Fruit fly (Drosophila melanogaster) whole organism, embryonic: ENCODE data around the gene CG11598.

Source experiments
- Abd-B ChIP-seq: fragments of 200-800 bp; sonication (Bioruptor generic); optimal IDR thresholded peaks from 2 replicates; lab custom pipeline; 2018; ENCODE audit warnings: missing biosample characterization, mild to moderate bottlenecking, missing genetic modification characterization, moderate library complexity
- Bgb ChIP-seq: fragments of 200-800 bp; sonication (Bioruptor generic); IDR thresholded peaks from 2 replicates; pipeline ENCODE4 v1.3.6; 2022; ENCODE audit warnings: missing biosample characterization, missing genetic modification characterization; ENCODE audit not compliant: partially characterized antibody
- CG1024 ChIP-seq: fragments of 200-800 bp; sonication (Bioruptor generic); IDR thresholded peaks from 2 replicates; pipeline ENCODE4 v1.3.6; 2022; ENCODE audit warnings: missing biosample characterization, missing genetic modification characterization
- CG11696 ChIP-seq: fragments of 200-800 bp; sonication (Bioruptor generic); IDR thresholded peaks from 2 replicates; pipeline ENCODE4 v1.3.6; 2022; ENCODE audit warnings: missing biosample characterization, missing genetic modification characterization
- CG12236 ChIP-seq: fragments of 200-800 bp; sonication (Bioruptor generic); optimal IDR thresholded peaks from 2 replicates; lab custom pipeline; 2016; ENCODE audit warnings: missing biosample characterization, missing genetic modification characterization
- CG12391 ChIP-seq: fragments of 200-800 bp; sonication (Bioruptor generic); optimal IDR thresholded peaks from 3 replicates; lab custom pipeline; 2018; ENCODE audit warnings: missing biosample characterization, mild to moderate bottlenecking, missing genetic modification characterization, moderate library complexity
- CG13894 ChIP-seq: fragments of 200-800 bp; sonication (Bioruptor generic); optimal IDR thresholded peaks from 3 replicates; lab custom pipeline; 2018; ENCODE audit warnings: missing biosample characterization, mild to moderate bottlenecking, missing genetic modification characterization, moderate library complexity
- CG14710 ChIP-seq: fragments of 200-800 bp; sonication (Bioruptor generic); optimal IDR thresholded peaks from 3 replicates; lab custom pipeline; 2019; ENCODE audit warnings: missing biosample characterization, mild to moderate bottlenecking, missing genetic modification characterization, moderate library complexity
- CG14860 ChIP-seq: fragments of 200-800 bp; sonication (Bioruptor generic); IDR thresholded peaks from 3 replicates; pipeline ENCODE4 v1.3.6; 2022; ENCODE audit warnings: missing biosample characterization, missing genetic modification characterization; ENCODE audit not compliant: partially characterized antibody
- CG16813 ChIP-seq: fragments of 200-800 bp; sonication (Bioruptor generic); IDR thresholded peaks from 3 replicates; pipeline ENCODE4 v1.3.6; 2022; ENCODE audit warnings: missing biosample characterization, missing genetic modification characterization; ENCODE audit not compliant: partially characterized antibody
- CG17829 ChIP-seq: fragments of 200-800 bp; optimal IDR thresholded peaks from 2 replicates; lab custom pipeline; 2019; ENCODE audit warnings: missing biosample characterization, mild to moderate bottlenecking, missing genetic modification characterization, moderate library complexity
- CG2199 ChIP-seq: fragments of 200-800 bp; sonication (Bioruptor generic); IDR thresholded peaks from 3 replicates; pipeline ENCODE4 v1.3.6; 2022; ENCODE audit warnings: missing biosample characterization, missing genetic modification characterization
- CG31365 ChIP-seq: fragments of 200-800 bp; sonication (Bioruptor generic); optimal IDR thresholded peaks from 2 replicates; lab custom pipeline; 2018; ENCODE audit warnings: missing biosample characterization, mild to moderate bottlenecking, missing genetic modification characterization
- CG42726 ChIP-seq: fragments of 200-800 bp; sonication (Bioruptor generic); IDR thresholded peaks from 2 replicates; pipeline ENCODE4 v1.3.6; 2022; ENCODE audit warnings: missing biosample characterization, missing genetic modification characterization; ENCODE audit not compliant: partially characterized antibody
- CG4282 ChIP-seq: fragments of 200-800 bp; sonication (Bioruptor generic); optimal IDR thresholded peaks from 2 replicates; lab custom pipeline; 2016; ENCODE audit warnings: missing biosample characterization, missing genetic modification characterization
- CG6791 ChIP-seq: fragments of 200-800 bp; sonication (Bioruptor generic); IDR thresholded peaks from 3 replicates; pipeline ENCODE4 v1.3.6; 2022; ENCODE audit warnings: missing biosample characterization, missing genetic modification characterization; ENCODE audit not compliant: partially characterized antibody
- CG7963 ChIP-seq: fragments of 200-800 bp; sonication (Bioruptor generic); IDR thresholded peaks from 3 replicates; pipeline ENCODE4 v1.3.6; 2022; ENCODE audit warnings: missing biosample characterization, missing genetic modification characterization; ENCODE audit not compliant: partially characterized antibody
- CG8290 ChIP-seq, 3 experiments: fragments of 200-800 bp; sonication (Bioruptor generic); optimal IDR thresholded peaks; 2 replicates each; lab custom pipeline; 2016 to 2019; ENCODE audit warnings: missing biosample characterization in 3 of 3, missing genetic modification characterization in 3 of 3, mild to moderate bottlenecking in 2 of 3, moderate library complexity in 1 of 3
- CG9876 ChIP-seq: fragments of 200-800 bp; sonication (Bioruptor generic); optimal IDR thresholded peaks from 2 replicates; lab custom pipeline; 2016; ENCODE audit warnings: missing biosample characterization, missing genetic modification characterization
- CTCF ChIP-seq: fragments of 200-800 bp; sonication (Bioruptor generic); optimal IDR thresholded peaks from 2 replicates; lab custom pipeline; 2017; ENCODE audit warnings: missing biosample characterization, mild to moderate bottlenecking, missing genetic modification characterization, moderate library complexity
- Dfd ChIP-seq, 2 experiments: fragments of >200 bp; optimal IDR thresholded peaks; 2 replicates each; lab custom pipeline; 2017; ENCODE audit warnings: missing biosample characterization in 2 of 2, missing genetic modification characterization in 2 of 2
- Doc2 ChIP-seq: fragments of 200-800 bp; sonication (Bioruptor generic); IDR thresholded peaks from 2 replicates; pipeline ENCODE4 v1.3.6; 2022; ENCODE audit warnings: missing biosample characterization, missing genetic modification characterization
- Eip74EF ChIP-seq, 2 experiments: fragments of 200-800 bp in 1 of 2; fragments of >200 bp in 1 of 2; sonication (Bioruptor generic) in 1 of 2; optimal IDR thresholded peaks; 2 replicates each; lab custom pipeline; 2017 to 2019; ENCODE audit warnings: missing biosample characterization in 2 of 2, missing genetic modification characterization in 2 of 2, mild to moderate bottlenecking in 1 of 2, moderate library complexity in 1 of 2
- Med ChIP-seq: fragments of 200-800 bp; sonication (Bioruptor generic); peaks from one replicate; lab custom pipeline; 2016; ENCODE audit warnings: missing biosample characterization, missing genetic modification characterization, mild to moderate bottlenecking, inconsistent platforms, moderate library complexity
- Nf-YA ChIP-seq: fragments of 200-800 bp; sonication (Bioruptor generic); IDR thresholded peaks from 2 replicates; pipeline ENCODE4 v1.3.6; 2022; ENCODE audit warnings: missing biosample characterization, missing genetic modification characterization
- Opbp ChIP-seq: fragments of 200-800 bp; sonication (Bioruptor generic); IDR thresholded peaks from 3 replicates; pipeline ENCODE4 v1.3.6; 2022; ENCODE audit warnings: missing biosample characterization, missing genetic modification characterization; ENCODE audit not compliant: partially characterized antibody
- Rx ChIP-seq: fragments of 200-800 bp; sonication (Bioruptor generic); IDR thresholded peaks from 2 replicates; pipeline ENCODE4 v1.3.6; 2022; ENCODE audit warnings: missing biosample characterization, missing genetic modification characterization
- Xrp1 ChIP-seq: fragments of 200-800 bp; sonication (Bioruptor generic); IDR thresholded peaks from 2 replicates; pipeline ENCODE4 v1.3.6; 2022; ENCODE audit warnings: missing biosample characterization, missing genetic modification characterization
- aop ChIP-seq: fragments of 200-800 bp; sonication (Bioruptor generic); IDR thresholded peaks from 2 replicates; pipeline ENCODE4 v1.3.6; 2022; ENCODE audit warnings: missing biosample characterization, missing genetic modification characterization
- ap ChIP-seq: fragments of 200-800 bp; sonication (Bioruptor generic); IDR thresholded peaks from 2 replicates; pipeline ENCODE4 v1.3.6; 2022; ENCODE audit warnings: missing biosample characterization, missing genetic modification characterization
- cas ChIP-seq: fragments of 200-800 bp; sonication (Bioruptor generic); IDR thresholded peaks from 2 replicates; pipeline ENCODE4 v1.3.6; 2022; ENCODE audit warnings: missing biosample characterization, missing genetic modification characterization
- croc ChIP-seq: fragments of 200-800 bp; sonication (Bioruptor generic); conservative IDR thresholded peaks from 3 replicates; pipeline ENCODE4 v1.3.6; 2022; ENCODE audit warnings: missing biosample characterization, missing genetic modification characterization
- eyg ChIP-seq: fragments of 200-800 bp; sonication (Bioruptor generic); optimal IDR thresholded peaks from 3 replicates; lab custom pipeline; 2016; ENCODE audit warnings: missing biosample characterization, missing genetic modification characterization
- fru ChIP-seq: fragments of >200 bp; optimal IDR thresholded peaks from 2 replicates; lab custom pipeline; 2017
- knrl ChIP-seq: fragments of 200-800 bp; sonication (Bioruptor generic); IDR thresholded peaks from 3 replicates; pipeline ENCODE4 v1.3.6; 2022; ENCODE audit warnings: missing biosample characterization, missing genetic modification characterization; ENCODE audit not compliant: partially characterized antibody
- onecut ChIP-seq: fragments of 200-800 bp; sonication (Bioruptor generic); IDR thresholded peaks from 2 replicates; pipeline ENCODE4 v1.3.6; 2022; ENCODE audit warnings: missing biosample characterization, missing genetic modification characterization
- phol ChIP-seq: fragments of 200-800 bp; sonication (Bioruptor generic); optimal IDR thresholded peaks from 3 replicates; lab custom pipeline; 2018; ENCODE audit warnings: missing biosample characterization, mild to moderate bottlenecking, missing genetic modification characterization, moderate library complexity
- pita ChIP-seq: fragments of 200-800 bp; sonication (Bioruptor generic); optimal IDR thresholded peaks from 2 replicates; lab custom pipeline; 2017; ENCODE audit warnings: missing biosample characterization, mild to moderate bottlenecking, missing genetic modification characterization
- pum ChIP-seq: fragments of 200-800 bp; sonication (Bioruptor generic); optimal IDR thresholded peaks from 2 replicates; lab custom pipeline; 2016; ENCODE audit warnings: missing biosample characterization, missing genetic modification characterization
- sens ChIP-seq: fragments of 200-800 bp; sonication (Bioruptor generic); peaks from one replicate; lab custom pipeline; 2016; ENCODE audit warnings: missing biosample characterization, missing genetic modification characterization
- sug ChIP-seq: fragments of 200-800 bp; optimal IDR thresholded peaks from 2 replicates; lab custom pipeline; 2019; ENCODE audit warnings: missing biosample characterization, mild to moderate bottlenecking, missing genetic modification characterization, moderate library complexity
- tio ChIP-seq: fragments of 200-800 bp; sonication (Bioruptor generic); optimal IDR thresholded peaks from 2 replicates; lab custom pipeline; 2017; ENCODE audit warnings: missing biosample characterization, missing genetic modification characterization, inconsistent platforms
- trem ChIP-seq: fragments of 200-800 bp; optimal IDR thresholded peaks from 3 replicates; lab custom pipeline; 2019; ENCODE audit warnings: missing biosample characterization, mild to moderate bottlenecking, missing genetic modification characterization, moderate library complexity
- ttk ChIP-seq: fragments of 200-800 bp; sonication (Bioruptor generic); IDR thresholded peaks from 2 replicates; pipeline ENCODE4 v2.1.2; 2022; ENCODE audit warnings: missing biosample characterization, missing genetic modification characterization
- tup ChIP-seq: fragments of 200-800 bp; sonication (Bioruptor generic); optimal IDR thresholded peaks from 2 replicates; lab custom pipeline; 2016; ENCODE audit warnings: missing biosample characterization, mild to moderate bottlenecking, missing genetic modification characterization, moderate library complexity
- zen ChIP-seq: fragments of 200-800 bp; sonication (Bioruptor generic); optimal IDR thresholded peaks from 3 replicates; lab custom pipeline; 2018; ENCODE audit warnings: missing biosample characterization, mild to moderate bottlenecking, missing genetic modification characterization, moderate library complexity

The CG11598 gene

dm6 chr3R:12633059-12633458 lies 1.7 kb upstream of the CG11598 start, which contains the start of gene CG18530:
Gene CG18530 (plus strand): TSS chr3R:12633359.
- TF ChIP-seq Xrp1 (GFP tag; lab: Robert Waterston, UW) (no peak), CG11696 (GFP tag; lab: Robert Waterston, UW) (no peak), tio (GFP tag; lab: Kevin White, UChicago) (no peak), tup (GFP tag; lab: Kevin White, UChicago) (no peak), CG7963 (GFP tag; lab: Robert Waterston, UW) (no peak), CG13894 (tag; lab: Kevin White, UChicago) (no peak), CG17829 (no peak), Nf-YA (GFP tag; lab: Robert Waterston, UW) (no peak), Rx (GFP tag; lab: Robert Waterston, UW) (no peak), ttk (GFP tag; lab: Robert Waterston, UW) (no peak), CG12391 (tag; lab: Kevin White, UChicago) (no peak), Doc2 (no peak)
- TF ChIP-seq, all 482 proteins: peak for 0

dm6 chr3R:12636240-12636639 lies 1.5 kb downstream of the CG11598 start, which contains the start of gene CG11600:
Gene CG11600 (plus strand): TSS chr3R:12636540.
- no peak for TF ChIP-seq pum (GFP tag; lab: Kevin White, UChicago)
- TF ChIP-seq CG2199: no peak
- TF ChIP-seq ap (GFP tag; lab: Robert Waterston, UW): no peak
- no peak for TF ChIP-seq CG12236 (GFP tag; lab: Kevin White, UChicago)
- no peak for TF ChIP-seq eyg (GFP tag; lab: Kevin White, UChicago)
- TF ChIP-seq pita (GFP tag; lab: Kevin White, UChicago): no peak

- TF ChIP-seq fru (lab: Kevin White, UChicago) (no peak), phol (peak; percentile 2), CTCF (GFP tag; lab: Kevin White, UChicago) (peak; percentile 79), Med (GFP tag; lab: Kevin White, UChicago) (peak; percentile 19), sug (tag; lab: Kevin White, UChicago) (no peak), zen (peak; percentile 43), CG9876 (GFP tag; lab: Kevin White, UChicago) (no peak), CG6791 (GFP tag; lab: Robert Waterston, UW) (peak; percentile 71), CG13894 (tag; lab: Kevin White, UChicago) (no peak), Opbp (GFP tag; lab: Robert Waterston, UW) (peak; percentile 15; the same call in 1 of the 3 replicates), trem (tag; lab: Kevin White, UChicago) (peak; percentile 2), cas (GFP tag; lab: Robert Waterston, UW) (no peak), sens (GFP tag; lab: Kevin White, UChicago) (peak; percentile 45), aop (0 out of 2 replicates have a peak, but pooled peaks have one; percentile 31), onecut (no peak), CG14860 (GFP tag; lab: Robert Waterston, UW) (0 out of 3 replicates have a peak, but pooled peaks have one; percentile 33), croc (GFP tag; lab: Robert Waterston, UW) (no peak), Eip74EF (GFP tag; optimal IDR thresholded peaks at IDR 0.05; lab: Kevin White, UChicago) (peak in 1 of 2 experiments; percentile 42), CG42726 (GFP tag; lab: Robert Waterston, UW) (0 out of 2 replicates have a peak, but pooled peaks have one; percentile 34), CG8290 (GFP tag; optimal IDR thresholded peaks at IDR 0.05; lab: Kevin White, UChicago) (peak; percentile 91), CG8290 (tag; optimal IDR thresholded peaks at IDR 0.05; lab: Kevin White, UChicago) (no peak), Dfd (GFP tag; optimal IDR thresholded peaks at IDR 0.05; lab: Kevin White, UChicago) (peak in 1 of 2 experiments; percentile 27), CG14710 (peak; percentile 15), CG16813 (GFP tag; lab: Robert Waterston, UW) (peak; percentile 34; the same call in 1 of the 3 replicates), CG4282 (GFP tag; lab: Kevin White, UChicago) (no peak), CG2199 (peak; percentile 92), CG31365 (tag; lab: Kevin White, UChicago) (peak; percentile 90), knrl (peak; percentile 69), Bgb (GFP tag; lab: Robert Waterston, UW) (peak; percentile 67), CG1024 (GFP tag; lab: Robert Waterston, UW) (no peak), Abd-B (peak; percentile 46)
These were observed 3.3 kb downstream of the CG11598 start, which contains the start of gene CG11608 for dm6 chr3R:12637961-12638531. Gene CG11608 (plus strand): TSS chr3R:12638481.
